Worm (Caenorhabditis elegans): ENCODE results near the gene pdi-1.

- no peak for TF ChIP-seq elt-1 (tag; optimal IDR thresholded peaks at IDR 0.05; ENCODE audit: borderline replicate concordance, insufficient read depth)
- TF ChIP-seq lin-13 (tag; optimal IDR thresholded peaks at IDR 0.05): peak; percentile 73
- peak; percentile 90 for TF ChIP-seq nhr-76 (tag; optimal IDR thresholded peaks at IDR 0.05)
- TF ChIP-seq nhr-237 (tag; optimal IDR thresholded peaks at IDR 0.05): peak; percentile 52
- TF ChIP-seq ces-1 (GFP tag; optimal IDR thresholded peaks at IDR 0.05): peak; percentile 25
- TF ChIP-seq pha-4 (tag; optimal IDR thresholded peaks at IDR 0.05): peak; percentile 69
- peak; percentile 29 for TF ChIP-seq unc-62 (GFP tag; optimal IDR thresholded peaks at IDR 0.05)
These were observed 37.0 kb downstream of the pdi-1 start, which contains the start of gene C46F11.4 for ce11 chrIII:3664224-3664623.
